Worm (Caenorhabditis elegans) whole organism, L4 larva: ENCODE results near the gene C39F7.1.

Experiments
- fkh-10 ChIP-seq: fragments of 150-350 bp; optimal IDR thresholded peaks from 2 replicates; lab custom pipeline; 2014; ENCODE audit warnings: missing biosample characterization, missing genetic modification reagents, missing genetic modification characterization
- nhr-237 ChIP-seq: sonication (generic microtip); optimal IDR thresholded peaks from 2 replicates; lab custom pipeline; 2017; ENCODE audit warnings: missing biosample characterization, missing genetic modification characterization
- saeg-2 ChIP-seq: fragments of 200-800 bp; sonication (Bioruptor generic); IDR thresholded peaks from 2 replicates; pipeline ENCODE4 v1.3.6; 2022; ENCODE audit warnings: missing genetic modification reagents, missing genetic modification characterization, missing compliant biosample characterization
- snpc-4 ChIP-seq: fragments of 150-350 bp; optimal IDR thresholded peaks from 2 replicates; lab custom pipeline; 2014; ENCODE audit warnings: missing biosample characterization, missing genetic modification characterization

DNA sequence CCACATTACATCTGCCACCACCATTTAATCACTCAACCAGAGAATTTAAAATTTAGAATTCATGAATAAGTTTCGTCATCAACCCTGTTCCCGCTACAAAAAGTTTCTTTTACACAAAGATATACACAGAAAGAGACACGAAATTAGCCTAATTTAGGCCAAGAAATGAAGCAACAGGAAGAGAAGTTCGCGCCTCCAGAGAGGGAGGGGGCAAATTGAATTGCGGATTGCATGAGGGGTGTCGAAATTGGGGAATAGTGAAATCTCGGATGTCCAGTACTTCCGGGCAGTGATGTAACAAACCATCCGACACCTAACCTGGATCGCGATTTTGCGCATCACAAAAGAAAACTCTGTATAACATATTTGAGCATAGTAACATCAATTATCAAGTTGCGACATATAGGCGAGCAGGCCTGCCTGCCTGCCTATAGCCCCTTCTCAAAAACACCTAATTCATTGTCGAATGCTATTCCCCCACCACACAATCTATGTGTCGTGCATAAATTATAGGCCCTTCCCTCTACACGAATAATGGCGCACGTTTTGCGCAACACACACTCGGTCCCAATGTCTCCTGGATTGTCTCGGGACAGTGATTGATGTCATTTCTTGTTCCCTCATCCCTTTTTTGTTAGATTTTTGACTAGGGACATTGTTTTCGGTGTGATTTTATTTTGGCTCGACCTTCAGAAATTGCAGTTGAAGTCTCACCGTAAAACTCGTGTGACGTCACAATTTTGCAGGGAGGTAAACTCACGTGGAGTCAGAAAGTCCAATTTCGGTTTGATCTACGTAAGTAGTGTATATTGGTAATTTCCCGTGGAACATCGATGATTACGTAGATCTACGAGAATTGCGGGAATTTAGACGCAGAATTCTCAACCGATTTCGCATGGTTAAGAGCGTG, 32.1 kb upstream of the C39F7.1 start:
- TF ChIP-seq fkh-10 (GFP tag; lab: Kevin White, UChicago) (no peak), nhr-237 (tag; lab: Kevin White, UChicago) (no peak), saeg-2 (GFP tag; lab: Robert Waterston, UW) (no peak), snpc-4 (tag; lab: Kevin White, UChicago) (no peak)
